Fruit fly (Drosophila melanogaster) whole organism, wandering third instar larva: ENCODE data around the gene csw.

Experiments
- CG9705 ChIP-seq: fragments of 200-800 bp; sonication (Bioruptor generic); optimal IDR thresholded peaks from 2 replicates; lab custom pipeline; 2018; ENCODE audit warnings: missing biosample characterization, mild to moderate bottlenecking, missing genetic modification characterization
- CrebA ChIP-seq: fragments of 200-800 bp; sonication (Bioruptor generic); optimal IDR thresholded peaks from 2 replicates; lab custom pipeline; 2016; ENCODE audit warnings: missing biosample characterization, mild to moderate bottlenecking, missing genetic modification characterization, borderline replicate concordance
- Dfd ChIP-seq: fragments of >200 bp; optimal IDR thresholded peaks from 2 replicates; lab custom pipeline; 2017; ENCODE audit warnings: missing biosample characterization, missing genetic modification characterization
- GATAd ChIP-seq: sonication (Bioruptor generic); optimal IDR thresholded peaks from 2 replicates; lab custom pipeline; 2016; ENCODE audit warnings: missing biosample characterization, missing genetic modification characterization
- HLH106 ChIP-seq: fragments of 200-800 bp; optimal IDR thresholded peaks from 3 replicates; lab custom pipeline; 2019; ENCODE audit warnings: missing biosample characterization, mild to moderate bottlenecking, missing genetic modification characterization, moderate library complexity
- Hr83 ChIP-seq: fragments of 200-300 bp; sonication (Bioruptor generic); optimal IDR thresholded peaks from 2 replicates; lab custom pipeline; 2016; ENCODE audit warnings: missing biosample characterization, mild to moderate bottlenecking, missing genetic modification characterization, moderate library complexity; ENCODE audit not compliant: poor library complexity, severe bottlenecking
- Mio ChIP-seq: sonication (Bioruptor generic); optimal IDR thresholded peaks from 2 replicates; lab custom pipeline; 2016; ENCODE audit warnings: missing biosample characterization, missing genetic modification characterization
- Myc ChIP-seq: fragments of >200 bp; optimal IDR thresholded peaks from 2 replicates; lab custom pipeline; 2017
- OdsH ChIP-seq: fragments of 200-800 bp; sonication (Bioruptor generic); optimal IDR thresholded peaks from 2 replicates; lab custom pipeline; 2016; ENCODE audit warnings: missing biosample characterization, mild to moderate bottlenecking, missing genetic modification characterization
- Rel ChIP-seq, 2 experiments: fragments of 200-800 bp; sonication (Bioruptor generic) in 1 of 2; optimal IDR thresholded peaks; 2 replicates in 1 of 2; 3 replicates in 1 of 2; lab custom pipeline; 2016 to 2019; ENCODE audit warnings: mild to moderate bottlenecking in 2 of 2, missing biosample characterization in 2 of 2, missing genetic modification characterization in 2 of 2, moderate library complexity in 1 of 2
- Sp1 ChIP-seq: fragments of 200-800 bp; sonication (Bioruptor generic); optimal IDR thresholded peaks from 3 replicates; lab custom pipeline; 2019; ENCODE audit warnings: missing biosample characterization, mild to moderate bottlenecking, missing genetic modification characterization, moderate library complexity
- Vsx2 ChIP-seq: fragments of 200-300, 225-300 bp; sonication (Bioruptor generic); optimal IDR thresholded peaks from 2 replicates; lab custom pipeline; 2018; ENCODE audit warnings: missing biosample characterization, missing genetic modification characterization; ENCODE audit not compliant: partially characterized antibody
- brk ChIP-seq: fragments of 200-800 bp; sonication (Bioruptor generic); optimal IDR thresholded peaks from 2 replicates; lab custom pipeline; 2016; ENCODE audit warnings: missing biosample characterization, mild to moderate bottlenecking, missing genetic modification characterization
- dl ChIP-seq, 2 experiments: fragments of 175-275, 200-275 bp in 1 of 2; fragments of 200-275 bp in 1 of 2; sonication (Bioruptor generic); optimal IDR thresholded peaks; lab custom pipeline; 2018; ENCODE audit warnings: mild to moderate bottlenecking in 2 of 2, missing biosample characterization in 2 of 2, missing genetic modification characterization in 2 of 2, moderate library complexity in 2 of 2; ENCODE audit not compliant: partially characterized antibody in 2 of 2, insufficient read depth in 1 of 2
- dsf ChIP-seq: sonication (Bioruptor generic); optimal IDR thresholded peaks from 2 replicates; lab custom pipeline; 2016; ENCODE audit warnings: missing biosample characterization, missing genetic modification characterization, borderline replicate concordance
- ey ChIP-seq: fragments of 200-800 bp; sonication (Bioruptor generic); optimal IDR thresholded peaks from 2 replicates; lab custom pipeline; 2016; ENCODE audit warnings: missing biosample characterization, missing genetic modification characterization
- foxo ChIP-seq, 2 experiments: fragments of 200-800 bp; sonication (Bioruptor generic); optimal IDR thresholded peaks; 2 replicates in 1 of 2; 3 replicates in 1 of 2; lab custom pipeline; 2016 to 2017; ENCODE audit warnings: missing biosample characterization in 2 of 2, missing genetic modification characterization in 2 of 2
- fru ChIP-seq: fragments of 200-800 bp; sonication (Bioruptor generic); optimal IDR thresholded peaks from 3 replicates; lab custom pipeline; 2016; ENCODE audit warnings: missing biosample characterization, mild to moderate bottlenecking, missing genetic modification characterization
- h ChIP-seq: fragments of 200-800 bp; sonication (Bioruptor generic); optimal IDR thresholded peaks from 3 replicates; lab custom pipeline; 2016; ENCODE audit warnings: missing biosample characterization, mild to moderate bottlenecking, missing genetic modification characterization
- pan ChIP-seq: fragments of >200 bp; optimal IDR thresholded peaks from 2 replicates; lab custom pipeline; 2017
- psq ChIP-seq: fragments of 200-800 bp; sonication (Bioruptor generic); optimal IDR thresholded peaks from 3 replicates; lab custom pipeline; 2017; ENCODE audit warnings: missing biosample characterization, mild to moderate bottlenecking, missing genetic modification characterization, moderate library complexity
- sage ChIP-seq: fragments of 200-800 bp; sonication (Bioruptor generic); optimal IDR thresholded peaks from 2 replicates; lab custom pipeline; 2016; ENCODE audit warnings: missing biosample characterization, mild to moderate bottlenecking, missing genetic modification characterization
- tai ChIP-seq: sonication (Bioruptor generic); optimal IDR thresholded peaks from 2 replicates; lab custom pipeline; 2016; ENCODE audit warnings: missing biosample characterization, missing genetic modification characterization
- woc ChIP-seq: sonication (Bioruptor generic); optimal IDR thresholded peaks from 2 replicates; lab custom pipeline; 2016; ENCODE audit warnings: missing biosample characterization, mild to moderate bottlenecking, missing genetic modification characterization

The csw gene

dm6 chrX:2161020-2161419 is 67.0 kb downstream of the csw start:
- no peak for TF ChIP-seq tai (GFP tag; lab: Kevin White, UChicago)
- TF ChIP-seq woc (GFP tag; lab: Kevin White, UChicago): no peak
- no peak for TF ChIP-seq Rel (GFP tag; optimal IDR thresholded peaks at IDR 0.05; lab: Kevin White, UChicago)
- TF ChIP-seq Rel (tag; optimal IDR thresholded peaks at IDR 0.05; lab: Kevin White, UChicago): no peak
- TF ChIP-seq Vsx2 (GFP tag; lab: Kevin White, UChicago): no peak
- no peak for TF ChIP-seq fru (GFP tag; lab: Kevin White, UChicago)
- TF ChIP-seq psq: no peak
- TF ChIP-seq GATAd (GFP tag; lab: Kevin White, UChicago): no peak
- TF ChIP-seq Hr83 (GFP tag; lab: Kevin White, UChicago): no peak
- TF ChIP-seq, all 38 proteins: peak for 0

DNA sequence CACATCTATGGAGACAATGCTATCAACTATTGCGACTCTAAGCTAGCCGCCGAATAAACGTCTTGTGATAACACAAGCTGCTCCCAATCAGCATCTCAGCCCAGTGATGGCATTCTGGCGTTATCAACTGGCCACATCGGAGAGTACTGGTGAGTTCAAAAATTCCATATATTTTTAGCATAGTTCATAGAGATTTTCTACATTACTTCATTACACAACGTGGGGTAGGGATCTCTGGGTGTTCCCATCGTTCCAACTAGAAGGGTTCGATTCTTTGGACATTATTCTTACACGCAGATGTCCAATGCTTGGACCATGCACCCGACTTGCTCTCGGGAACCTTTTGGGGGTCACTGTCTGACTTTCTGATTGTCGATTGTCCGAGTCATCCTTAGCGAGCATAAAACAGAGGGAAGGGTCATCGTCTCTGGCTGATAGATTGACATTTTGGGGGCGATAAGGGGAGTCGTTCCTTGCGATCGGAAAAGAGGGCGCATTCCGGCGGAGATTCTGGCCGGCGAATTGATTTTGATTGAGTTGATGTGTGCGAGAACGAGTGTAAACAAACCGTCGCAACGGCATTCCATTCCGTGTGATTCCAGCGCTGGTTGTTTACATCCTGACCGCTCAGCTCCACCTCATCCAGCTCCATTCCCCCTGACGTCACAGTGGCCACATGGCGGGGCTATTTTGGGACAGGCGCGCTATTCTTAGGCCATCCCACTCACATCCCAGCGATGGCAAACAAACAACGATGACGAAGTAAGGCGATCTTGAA is 68.3 kb downstream of the csw start, which contains the start of the genes Cyp4d1 and CG3630:
TSS of gene Cyp4d1 (minus strand) at position 51 of the 778 bp plus-strand sequence.
TSS of gene CG3630 (plus strand) at position 67 of the 778 bp plus-strand sequence.
- TF ChIP-seq Mio (no peak), Rel (GFP tag; optimal IDR thresholded peaks at IDR 0.05; lab: Kevin White, UChicago) (no peak), Rel (tag; optimal IDR thresholded peaks at IDR 0.05; lab: Kevin White, UChicago) (peak; percentile 92)

dm6 chrX:2163358-2163757 is 69.3 kb downstream of the csw start:
- no peak for TF ChIP-seq dsf (GFP tag; lab: Kevin White, UChicago)
- TF ChIP-seq brk: no peak
- no peak for TF ChIP-seq CG9705 (GFP tag; lab: Kevin White, UChicago)
- TF ChIP-seq OdsH (GFP tag; lab: Kevin White, UChicago): no peak
- no peak for TF ChIP-seq fru (GFP tag; lab: Kevin White, UChicago)
- no peak for TF ChIP-seq dl (GFP tag; optimal IDR thresholded peaks at IDR 0.05; lab: Kevin White, UChicago; ENCODE audit: insufficient read depth in 1 of 2, partially characterized antibody in 2 of 2)
- no peak for TF ChIP-seq tai (GFP tag; lab: Kevin White, UChicago)
- TF ChIP-seq Myc (lab: Kevin White, UChicago): no peak
- no peak for TF ChIP-seq CrebA
- no peak for TF ChIP-seq Dfd (GFP tag; lab: Kevin White, UChicago)
- no peak for TF ChIP-seq sage (GFP tag; lab: Kevin White, UChicago)
- no peak for TF ChIP-seq HLH106 (tag; lab: Kevin White, UChicago)
- no peak for TF ChIP-seq pan (lab: Kevin White, UChicago)
- no peak for TF ChIP-seq Sp1 (GFP tag; lab: Kevin White, UChicago)
- TF ChIP-seq ey (GFP tag; lab: Kevin White, UChicago): no peak
- TF ChIP-seq h (GFP tag; lab: Kevin White, UChicago): no peak
- no peak for TF ChIP-seq Rel (GFP tag; optimal IDR thresholded peaks at IDR 0.05; lab: Kevin White, UChicago)
- no peak for TF ChIP-seq Rel (tag; optimal IDR thresholded peaks at IDR 0.05; lab: Kevin White, UChicago)
- TF ChIP-seq woc (GFP tag; lab: Kevin White, UChicago): no peak
- TF ChIP-seq foxo (GFP tag; optimal IDR thresholded peaks at IDR 0.05; lab: Kevin White, UChicago): no peak
